Fruit fly (Drosophila melanogaster) whole organism, adult: Measurements from ENCODE around the gene CG13285.
A peak's percentile ranks its signal among the peaks of the same experiment; 100 is the strongest.

Source experiments
- CG5204 ChIP-seq: fragments of 200-800 bp; sonication (Bioruptor generic); optimal IDR thresholded peaks from 2 replicates; lab custom pipeline; 2016; ENCODE audit warnings: missing biosample characterization, missing genetic modification characterization
- CG7101 ChIP-seq: fragments of 200-800 bp; sonication (Bioruptor generic); optimal IDR thresholded peaks from 2 replicates; lab custom pipeline; 2018; ENCODE audit warnings: missing biosample characterization, mild to moderate bottlenecking, missing genetic modification characterization, moderate library complexity
- kay ChIP-seq: fragments of 200-800 bp; sonication (Bioruptor generic); peaks from one replicate; lab custom pipeline; 2016; ENCODE audit warnings: missing biosample characterization, missing genetic modification characterization, borderline replicate concordance
- ovo ChIP-seq: fragments of 200-800 bp; sonication (Bioruptor generic); optimal IDR thresholded peaks from 2 replicates; lab custom pipeline; 2016; ENCODE audit warnings: missing biosample characterization, missing genetic modification characterization
- pad ChIP-seq: fragments of 200-800 bp; sonication (Bioruptor generic); optimal IDR thresholded peaks from 3 replicates; lab custom pipeline; 2017; ENCODE audit warnings: missing biosample characterization, missing genetic modification characterization, mild to moderate bottlenecking, moderate library complexity, missing genetic modification reagents

DNA sequence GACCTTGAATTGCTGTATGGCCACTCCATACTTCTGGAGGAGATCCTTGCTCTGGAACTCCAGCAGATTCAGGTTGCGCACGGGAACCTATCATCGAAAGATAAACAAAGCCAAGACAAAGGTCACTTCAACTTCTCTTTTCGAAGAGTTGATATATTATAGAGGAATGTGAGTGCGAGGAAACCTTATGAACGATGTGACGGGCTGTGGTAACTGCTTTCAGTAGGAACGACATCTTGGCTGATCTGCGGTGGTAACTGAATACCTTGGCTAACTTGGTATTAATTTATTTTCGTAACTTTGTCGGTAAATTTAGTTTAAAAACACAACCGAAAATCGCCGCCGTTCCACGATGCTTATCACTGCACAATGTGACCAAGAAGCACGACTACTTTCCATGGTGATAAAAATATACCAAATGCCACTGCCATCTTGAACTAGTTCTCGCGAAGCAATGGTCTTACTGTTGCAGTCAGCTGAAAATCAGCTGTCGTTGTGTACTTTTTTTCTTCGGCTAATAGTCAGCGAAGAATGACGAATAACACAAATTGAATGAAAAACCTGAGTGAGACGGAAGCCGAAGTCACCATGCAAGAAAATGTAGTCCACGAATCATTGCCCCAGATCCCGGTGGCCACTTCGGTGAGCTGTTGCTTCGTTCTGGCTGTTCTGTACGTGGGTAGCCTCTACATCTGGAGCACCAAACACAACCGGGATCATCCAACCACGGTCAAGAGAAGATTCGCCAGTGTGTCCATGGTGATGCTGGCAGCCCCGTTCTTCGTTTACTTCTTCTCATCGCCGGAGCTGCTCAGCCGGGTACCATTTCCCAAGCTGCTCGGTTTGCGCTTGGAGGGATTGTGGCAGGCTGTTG lies 28.0 kb upstream of the CG13285 start, which contains the start of the genes ScsbetaG and Sras:
- no peak for TF ChIP-seq CG5204 (GFP tag; lab: Kevin White, UChicago)
- no peak for TF ChIP-seq CG7101 (tag; lab: Kevin White, UChicago)
- peak; percentile 25 for TF ChIP-seq kay
- TF ChIP-seq ovo: no peak
- TF ChIP-seq pad (GFP tag; lab: Kevin White, UChicago): no peak
